4 fruit fly cellular contexts compared by ENCODE assay signal in the genomic region with DNA sequence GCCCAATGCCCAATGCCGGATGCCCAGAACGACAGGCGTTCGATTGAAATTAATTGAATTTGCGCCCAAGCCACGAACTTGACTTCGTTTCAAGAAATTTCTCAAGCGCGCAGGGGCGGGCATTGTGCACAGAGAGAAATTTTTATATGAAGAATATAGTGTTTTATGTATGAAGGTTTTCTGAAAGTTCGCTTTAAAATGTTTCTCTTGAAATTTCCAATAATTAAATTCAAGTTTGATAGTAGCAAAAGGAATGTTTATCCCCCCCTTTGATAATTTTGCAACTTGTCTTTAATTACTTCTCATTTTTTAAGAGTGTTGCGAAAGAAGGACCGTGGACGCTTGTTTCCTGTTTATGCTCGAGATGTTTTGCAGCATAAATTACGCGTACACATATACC.
A peak's percentile ranks its signal among the peaks of the same experiment; 100 is the strongest.
TF ChIP-seq lines count a peak whose summit lies in the region.

No protein-coding gene starts in this region.

- no peak for TF ChIP-seq CTCF in whole organism, embryonic (GFP tag; optimal IDR thresholded peaks at IDR 0.05; lab: Kevin White, UChicago)

TF ChIP-seq in whole organism, embryonic, 481 proteins besides CTCF, POLR2A, EP300 and RAD21 (continues in another document):
- TF ChIP-seq Lim3 (GFP tag; IDR thresholded peaks at IDR 0.05; lab: Robert Waterston, UW) (no peak), CG7372 (GFP tag; IDR thresholded peaks at IDR 0.05; lab: Robert Waterston, UW) (no peak), danr (GFP tag; IDR thresholded peaks at IDR 0.05; lab: Robert Waterston, UW) (no peak), CG9215 (GFP tag; IDR thresholded peaks at IDR 0.05; lab: Robert Waterston, UW) (no peak), gce (GFP tag; IDR thresholded peaks at IDR 0.05; lab: Robert Waterston, UW) (no peak), CkIIα-i1 (GFP tag; IDR thresholded peaks at IDR 0.05; lab: Robert Waterston, UW) (no peak), Ssrp (tag; optimal IDR thresholded peaks at IDR 0.05; lab: Kevin White, UChicago) (peak; percentile 16), sim (GFP tag; IDR thresholded peaks at IDR 0.05; lab: Robert Waterston, UW) (no peak), al (GFP tag; IDR thresholded peaks at IDR 0.05; lab: Robert Waterston, UW) (no peak), bcd (GFP tag; optimal IDR thresholded peaks at IDR 0.05; lab: Kevin White, UChicago) (no peak), B-H1 (GFP tag; IDR thresholded peaks at IDR 0.05; lab: Robert Waterston, UW) (no peak), Spps (tag; optimal IDR thresholded peaks at IDR 0.05; lab: Kevin White, UChicago) (no peak), Blimp-1 (GFP tag; optimal IDR thresholded peaks at IDR 0.05; lab: Kevin White, UChicago) (peak; percentile 41), lmd (GFP tag; IDR thresholded peaks at IDR 0.05; lab: Robert Waterston, UW) (no peak), Ets97D (GFP tag; optimal IDR thresholded peaks at IDR 0.05; lab: Kevin White, UChicago) (no peak), unc-4 (GFP tag; IDR thresholded peaks at IDR 0.05; lab: Robert Waterston, UW; ENCODE audit: partially characterized antibody) (no peak), Meics (GFP tag; optimal IDR thresholded peaks at IDR 0.05; lab: Kevin White, UChicago) (no peak), inv (GFP tag; IDR thresholded peaks at IDR 0.05; lab: Robert Waterston, UW; ENCODE audit: partially characterized antibody) (no peak), dpn (GFP tag; optimal IDR thresholded peaks at IDR 0.05; lab: Kevin White, UChicago) (peak in 1 of 2 experiments; percentile 0), Ptx1 (GFP tag; IDR thresholded peaks at IDR 0.05; lab: Robert Waterston, UW) (peak; percentile 18; the same call in 1 of the 2 replicates), Max (GFP tag; optimal IDR thresholded peaks at IDR 0.05; lab: Kevin White, UChicago) (no peak), CG32532 (GFP tag; IDR thresholded peaks at IDR 0.05; lab: Robert Waterston, UW) (no peak)

TF ChIP-seq in whole organism, prepupa, 60 proteins besides CTCF, POLR2A, EP300 and RAD21 (continues in another document):
- TF ChIP-seq CG10669 (GFP tag; optimal IDR thresholded peaks at IDR 0.05; lab: Kevin White, UChicago) (no peak), Eip78C (GFP tag; lab: Kevin White, UChicago) (peak; percentile 78), CG3919 (GFP tag; optimal IDR thresholded peaks at IDR 0.05; lab: Kevin White, UChicago) (no peak), Smox (GFP tag; optimal IDR thresholded peaks at IDR 0.05; lab: Kevin White, UChicago) (no peak), Sox15 (GFP tag; optimal IDR thresholded peaks at IDR 0.05; lab: Kevin White, UChicago) (no peak), achi (GFP tag; optimal IDR thresholded peaks at IDR 0.05; lab: Kevin White, UChicago) (peak; percentile 3), CG15336 (GFP tag; IDR thresholded peaks at IDR 0.05; lab: Robert Waterston, UW) (no peak), OdsH (GFP tag; optimal IDR thresholded peaks at IDR 0.05; lab: Kevin White, UChicago) (peak; percentile 3), CG6792 (GFP tag; optimal IDR thresholded peaks at IDR 0.05; lab: Kevin White, UChicago) (peak; percentile 5), fkh (GFP tag; optimal IDR thresholded peaks at IDR 0.05; lab: Kevin White, UChicago) (no peak), svp (GFP tag; lab: Kevin White, UChicago) (peak; percentile 42), Lpt (GFP tag; optimal IDR thresholded peaks at IDR 0.05; lab: Kevin White, UChicago) (no peak), eg (GFP tag; IDR thresholded peaks at IDR 0.05; lab: Robert Waterston, UW) (no peak), Hr38 (GFP tag; optimal IDR thresholded peaks at IDR 0.05; lab: Kevin White, UChicago) (no peak), CG31627 (GFP tag; optimal IDR thresholded peaks at IDR 0.05; lab: Kevin White, UChicago) (peak; percentile 10), topi (GFP tag; optimal IDR thresholded peaks at IDR 0.05; lab: Kevin White, UChicago) (peak; percentile 28), vri (GFP tag; optimal IDR thresholded peaks at IDR 0.05; lab: Kevin White, UChicago) (no peak), CG8119 (GFP tag; IDR thresholded peaks at IDR 0.05; lab: Robert Waterston, UW) (no peak), CG32006 (GFP tag; optimal IDR thresholded peaks at IDR 0.05; lab: Kevin White, UChicago) (no peak), Blimp-1 (GFP tag; optimal IDR thresholded peaks at IDR 0.05; lab: Kevin White, UChicago) (no peak), CG6163 (GFP tag; IDR thresholded peaks at IDR 0.05; lab: Robert Waterston, UW) (no peak), CG11902 (GFP tag; optimal IDR thresholded peaks at IDR 0.05; lab: Kevin White, UChicago) (no peak), lz (GFP tag; optimal IDR thresholded peaks at IDR 0.05; lab: Kevin White, UChicago) (peak; percentile 6), esn (GFP tag; optimal IDR thresholded peaks at IDR 0.05; lab: Kevin White, UChicago) (peak; percentile 30)

TF ChIP-seq in whole organism, pupa, 21 proteins besides CTCF, POLR2A, EP300 and RAD21:
- TF ChIP-seq CG13204 (GFP tag; optimal IDR thresholded peaks at IDR 0.05; lab: Kevin White, UChicago) = no peak
- peak; percentile 1 for TF ChIP-seq CG9948 (tag; optimal IDR thresholded peaks at IDR 0.05; lab: Kevin White, UChicago)
- TF ChIP-seq CG10348 (GFP tag; IDR thresholded peaks at IDR 0.05; lab: Robert Waterston, UW) = no peak
- TF ChIP-seq CG15710 (tag; optimal IDR thresholded peaks at IDR 0.05; lab: Kevin White, UChicago) = no peak
- TF ChIP-seq CG32121 (GFP tag; IDR thresholded peaks at IDR 0.05; lab: Robert Waterston, UW) = no peak
- no peak for TF ChIP-seq CG17806 (tag; optimal IDR thresholded peaks at IDR 0.05; lab: Kevin White, UChicago)
- TF ChIP-seq Pif1A (GFP tag; optimal IDR thresholded peaks at IDR 0.05; lab: Kevin White, UChicago) = no peak
- no peak for TF ChIP-seq CG12605 (GFP tag; IDR thresholded peaks at IDR 0.05; lab: Robert Waterston, UW)
- TF ChIP-seq fd96Ca (GFP tag; IDR thresholded peaks at IDR 0.05; lab: Robert Waterston, UW) = no peak
- TF ChIP-seq rn (GFP tag; IDR thresholded peaks at IDR 0.05; lab: Robert Waterston, UW) = no peak
- TF ChIP-seq Ets98B (GFP tag; IDR thresholded peaks at IDR 0.05; lab: Robert Waterston, UW) = no peak
- peak; percentile 1 for TF ChIP-seq CG8159 (tag; optimal IDR thresholded peaks at IDR 0.05; lab: Kevin White, UChicago)
- no peak for TF ChIP-seq EcR (GFP tag; optimal IDR thresholded peaks at IDR 0.05; lab: Kevin White, UChicago)
- TF ChIP-seq D1 (tag; optimal IDR thresholded peaks at IDR 0.05; lab: Kevin White, UChicago) = peak; percentile 22
- no peak for TF ChIP-seq CG8301 (tag; optimal IDR thresholded peaks at IDR 0.05; lab: Kevin White, UChicago)
- TF ChIP-seq Pif1B (GFP tag; optimal IDR thresholded peaks at IDR 0.05; lab: Kevin White, UChicago) = no peak
TF ChIP-seq in whole organism, pupa: peak in this region for 3.

TF ChIP-seq in whole organism, wandering third instar larva, 38 proteins besides CTCF, POLR2A, EP300 and RAD21:
- TF ChIP-seq psq (GFP tag; optimal IDR thresholded peaks at IDR 0.05; lab: Kevin White, UChicago) = no peak
- no peak for TF ChIP-seq Abd-B (GFP tag; optimal IDR thresholded peaks at IDR 0.05; lab: Kevin White, UChicago)
- TF ChIP-seq Dfd (GFP tag; optimal IDR thresholded peaks at IDR 0.05; lab: Kevin White, UChicago) = no peak
- TF ChIP-seq ey (GFP tag; optimal IDR thresholded peaks at IDR 0.05; lab: Kevin White, UChicago) = peak; percentile 1
- no peak for TF ChIP-seq foxo (GFP tag; optimal IDR thresholded peaks at IDR 0.05; lab: Kevin White, UChicago)
- no peak for TF ChIP-seq Rel (GFP tag; optimal IDR thresholded peaks at IDR 0.05; lab: Kevin White, UChicago)
- no peak for TF ChIP-seq Rel (tag; optimal IDR thresholded peaks at IDR 0.05; lab: Kevin White, UChicago)
